Worm (Caenorhabditis elegans) whole organism, L2 larva: Measurements from ENCODE around the gene str-205.

Source experiments
- ZK546.5 ChIP-seq: sonication (generic microtip); optimal IDR thresholded peaks from 2 replicates; lab custom pipeline; 2017; ENCODE audit warnings: missing biosample characterization, missing genetic modification characterization
- lin-39 ChIP-seq: fragments of 150-350 bp; optimal IDR thresholded peaks from 2 replicates; lab custom pipeline; 2014; ENCODE audit warnings: missing biosample characterization, missing genetic modification reagents, missing genetic modification characterization

- TF ChIP-seq ZK546.5 (no peak), lin-39 (no peak)
Observed at ce11 chrV:4920690-4921152, 9.0 kb downstream of the str-205 start, which contains the start of the genes C02E7.8 and srh-23.
